Worm (Caenorhabditis elegans) whole organism, mixed stage, embryonic: ENCODE results near the gene srx-105.

Source experiments
- bed-3 ChIP-seq: fragments of 200-800 bp; sonication (Bioruptor generic); optimal IDR thresholded peaks from 3 replicates; lab custom pipeline; 2018; ENCODE audit warnings: mild to moderate bottlenecking, missing genetic modification characterization, moderate library complexity, missing compliant biosample characterization
- ces-1 ChIP-seq: fragments of 150-350 bp; optimal IDR thresholded peaks from 2 replicates; lab custom pipeline; 2014; ENCODE audit warnings: missing biosample characterization, missing genetic modification reagents, missing genetic modification characterization
- drap-1 ChIP-seq: fragments of 200-800 bp; sonication (Bioruptor generic); optimal IDR thresholded peaks from 3 replicates; lab custom pipeline; 2018; ENCODE audit warnings: mild to moderate bottlenecking, missing genetic modification characterization, missing compliant biosample characterization
- elt-3 ChIP-seq: fragments of 150-350 bp; optimal IDR thresholded peaks from 2 replicates; lab custom pipeline; 2014; ENCODE audit warnings: missing biosample characterization, missing genetic modification characterization
- mep-1 ChIP-seq: fragments of 150-350 bp; optimal IDR thresholded peaks from 2 replicates; lab custom pipeline; 2017; ENCODE audit warnings: missing biosample characterization, missing genetic modification reagents, missing genetic modification characterization, inconsistent platforms
- nhr-237 ChIP-seq: fragments of 150-350 bp; optimal IDR thresholded peaks from 2 replicates; lab custom pipeline; 2014; ENCODE audit warnings: missing biosample characterization, missing genetic modification characterization
- pha-4 ChIP-seq: fragments of 150-350 bp; optimal IDR thresholded peaks from 2 replicates; lab custom pipeline; 2018; ENCODE audit warnings: missing biosample characterization, missing genetic modification reagents, missing genetic modification characterization
- snpc-4 ChIP-seq: fragments of 150-350 bp; optimal IDR thresholded peaks from 2 replicates; lab custom pipeline; 2014; ENCODE audit warnings: missing biosample characterization, missing genetic modification characterization
- tbx-8 ChIP-seq: fragments of 200-800 bp; sonication (Bioruptor generic); optimal IDR thresholded peaks from 2 replicates; lab custom pipeline; 2018; ENCODE audit warnings: mild to moderate bottlenecking, missing genetic modification characterization, moderate library complexity, missing compliant biosample characterization
- unc-39 ChIP-seq: fragments of 150-350 bp; optimal IDR thresholded peaks from 2 replicates; lab custom pipeline; 2014; ENCODE audit warnings: missing biosample characterization, missing genetic modification characterization
- unc-62 ChIP-seq: fragments of 150-350 bp; optimal IDR thresholded peaks from 2 replicates; lab custom pipeline; 2014; ENCODE audit warnings: missing biosample characterization, missing genetic modification reagents, missing genetic modification characterization

- TF ChIP-seq elt-3 (tag; lab: Kevin White, UChicago) (no peak), unc-62 (GFP tag; lab: Kevin White, UChicago) (no peak), unc-39 (tag; lab: Kevin White, UChicago) (no peak), ces-1 (GFP tag; lab: Kevin White, UChicago) (no peak), mep-1 (tag; lab: Kevin White, UChicago) (no peak), nhr-237 (tag; lab: Kevin White, UChicago) (no peak), pha-4 (tag; lab: Kevin White, UChicago) (no peak), bed-3 (GFP tag; lab: Kevin White, UChicago) (no peak), snpc-4 (tag; lab: Kevin White, UChicago) (no peak), tbx-8 (no peak), drap-1 (no peak)
Measured at ce11 chrII:3727996-3728395, 26.8 kb upstream of the srx-105 start, which contains the start of gene C46E10.8.
